Worm (Caenorhabditis elegans): ENCODE results near the gene ceh-62.
A peak's percentile ranks its signal among the peaks of the same experiment; 100 is the strongest.

DNA sequence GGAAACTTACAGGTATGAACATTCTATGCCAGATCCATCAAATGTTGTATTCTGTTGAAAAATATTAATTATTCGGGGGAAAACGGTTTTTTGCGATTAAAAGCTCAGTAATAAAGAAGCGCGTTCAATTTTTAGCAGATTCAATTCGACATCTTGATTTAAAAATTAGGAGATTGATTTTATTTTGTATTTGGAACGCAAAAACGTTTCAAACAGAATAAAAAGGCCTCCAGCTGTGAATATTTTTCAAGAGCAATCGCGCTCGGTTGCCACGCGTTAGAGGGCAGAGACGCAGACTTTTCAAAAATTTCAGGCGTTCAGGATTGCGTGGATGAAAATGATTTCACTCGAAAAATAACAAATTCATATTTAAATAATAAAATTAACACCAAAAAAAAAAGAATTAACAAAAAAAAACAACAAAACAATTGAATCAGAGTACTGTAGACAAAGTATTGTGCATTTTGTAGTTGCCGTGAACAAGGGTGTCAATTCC is 14.4 kb downstream of the ceh-62 start, which contains the start of gene R06F6.8:
- TF ChIP-seq egl-27 (tag; optimal IDR thresholded peaks at IDR 0.05): no peak
- no peak for TF ChIP-seq ama-1 (optimal IDR thresholded peaks at IDR 0.05)
- TF ChIP-seq fkh-4 (tag; optimal IDR thresholded peaks at IDR 0.05; ENCODE audit: borderline replicate concordance): no peak
- TF ChIP-seq dpl-1 (GFP tag; optimal IDR thresholded peaks at IDR 0.05): peak; percentile 33 to 70 (median 51)
- no peak for TF ChIP-seq pqm-1 (tag; optimal IDR thresholded peaks at IDR 0.05)
- TF ChIP-seq unc-98 (GFP tag; IDR thresholded peaks at IDR 0.05): no peak
- no peak for TF ChIP-seq nhr-237 (tag; optimal IDR thresholded peaks at IDR 0.05)
- peak; percentile 15 for TF ChIP-seq skn-1 (tag; optimal IDR thresholded peaks at IDR 0.05)
- no peak for TF ChIP-seq sptf-1 (tag; optimal IDR thresholded peaks at IDR 0.05)
- TF ChIP-seq snpc-4 (tag; optimal IDR thresholded peaks at IDR 0.05): no peak
- no peak for TF ChIP-seq nhr-20 (tag; optimal IDR thresholded peaks at IDR 0.05)
- no peak for TF ChIP-seq nhr-84 (tag; optimal IDR thresholded peaks at IDR 0.05)
- no peak for TF ChIP-seq tbx-2 (tag; optimal IDR thresholded peaks at IDR 0.05)
